Worm (Caenorhabditis elegans) whole organism, L2 larva: Measurements from ENCODE around the gene cest-3.

Experiments
- ama-1 ChIP-seq: fragments of 150-350 bp; optimal IDR thresholded peaks from 2 replicates; lab custom pipeline; 2018; ENCODE audit warnings: inconsistent platforms
- ceh-16 ChIP-seq: fragments of 150-350 bp; optimal IDR thresholded peaks from 2 replicates; lab custom pipeline; 2014; ENCODE audit warnings: missing biosample characterization, missing genetic modification characterization
- dmd-4 ChIP-seq: sonication (generic microtip); optimal IDR thresholded peaks from 2 replicates; lab custom pipeline; 2017; ENCODE audit warnings: missing biosample characterization, missing genetic modification characterization
- elt-1 ChIP-seq: fragments of 150-350 bp; optimal IDR thresholded peaks from 2 replicates; lab custom pipeline; 2014; ENCODE audit warnings: missing biosample characterization, missing genetic modification characterization
- fos-1 ChIP-seq: fragments of 150-350 bp; optimal IDR thresholded peaks from 2 replicates; lab custom pipeline; 2014; ENCODE audit warnings: missing biosample characterization, missing genetic modification characterization
- nhr-12 ChIP-seq: fragments of 150-350 bp; optimal IDR thresholded peaks from 2 replicates; lab custom pipeline; 2014; ENCODE audit warnings: missing biosample characterization, missing genetic modification characterization
- nhr-25 ChIP-seq: fragments of 150-350 bp; sonication (generic microtip); optimal IDR thresholded peaks from 3 replicates; lab custom pipeline; 2014; ENCODE audit warnings: missing biosample characterization, missing genetic modification characterization
- skn-1 ChIP-seq: sonication (generic microtip); optimal IDR thresholded peaks from 2 replicates; lab custom pipeline; 2017; ENCODE audit warnings: missing biosample characterization, missing genetic modification characterization
- snpc-4 ChIP-seq: fragments of 150-350 bp; optimal IDR thresholded peaks from 2 replicates; lab custom pipeline; 2014; ENCODE audit warnings: missing biosample characterization, missing genetic modification characterization

DNA sequence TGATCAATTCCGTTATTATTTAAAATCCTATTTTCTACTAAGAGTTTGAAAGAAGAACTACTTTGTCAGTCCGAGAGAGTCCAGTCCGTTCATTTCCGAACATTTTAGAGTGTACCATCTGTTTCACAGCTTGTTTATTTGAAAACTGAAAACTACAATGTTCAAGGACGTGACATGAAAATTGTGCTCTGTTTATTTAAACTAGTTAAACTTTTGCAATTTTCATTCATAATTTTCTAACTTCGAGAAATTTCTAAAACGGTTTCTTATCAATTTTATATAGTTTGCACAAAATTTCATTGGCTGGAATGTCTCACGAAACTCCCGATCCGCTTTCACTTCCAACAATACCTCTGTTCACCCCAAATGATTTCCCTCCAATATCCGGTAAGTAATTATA is 39.0 kb downstream of the cest-3 start, which contains the start of gene C04B4.1:
- no peak for TF ChIP-seq snpc-4
- TF ChIP-seq nhr-12 (tag; lab: Kevin White, UChicago) = no peak
- TF ChIP-seq ceh-16 = no peak
- TF ChIP-seq elt-1 = no peak
- TF ChIP-seq ama-1 (lab: Kevin White, UChicago) = no peak
- no peak for TF ChIP-seq nhr-25 (tag; lab: Kevin White, UChicago)
- TF ChIP-seq fos-1 (tag; lab: Kevin White, UChicago) = no peak
- TF ChIP-seq skn-1 (tag; lab: Kevin White, UChicago) = no peak
- no peak for TF ChIP-seq dmd-4 (tag; lab: Kevin White, UChicago)
